Fruit fly (Drosophila melanogaster): ENCODE data around the gene CG10841.

- TF ChIP-seq CTCF (optimal IDR thresholded peaks at IDR 0.05) (no peak), CG8478 (optimal IDR thresholded peaks at IDR 0.05) (no peak)
Observed at dm6 chr3R:13645874-13646370, 14.2 kb downstream of the CG10841 start, which contains the start of gene sqd.
